Worm (Caenorhabditis elegans) whole organism, L1 larva: ENCODE measurements around the gene nhr-18.

Experiments
- C34B4.2 ChIP-seq: sonication (generic microtip); optimal IDR thresholded peaks from 2 replicates; lab custom pipeline; 2017; ENCODE audit warnings: mild to moderate bottlenecking, missing genetic modification characterization, missing compliant biosample characterization
- alr-1 ChIP-seq: fragments of 200-800 bp; sonication (Bioruptor generic); optimal IDR thresholded peaks from 2 replicates; lab custom pipeline; 2018; ENCODE audit warnings: borderline replicate concordance, mild to moderate bottlenecking, missing genetic modification characterization, missing compliant biosample characterization
- aly-2 ChIP-seq: fragments of 150-350 bp; optimal IDR thresholded peaks from 2 replicates; lab custom pipeline; 2014; ENCODE audit warnings: missing biosample characterization, missing genetic modification characterization
- ama-1 ChIP-seq: fragments of 150-350 bp; optimal IDR thresholded peaks from 2 replicates; lab custom pipeline; 2014
- ces-1 ChIP-seq: fragments of 150-350 bp; optimal IDR thresholded peaks from 2 replicates; lab custom pipeline; 2014; ENCODE audit warnings: missing biosample characterization, missing genetic modification reagents, missing genetic modification characterization
- egl-27 ChIP-seq, 2 experiments: fragments of 150-350 bp in 1 of 2; sonication (generic microtip); optimal IDR thresholded peaks; 3 replicates each; lab custom pipeline; 2017 to 2018; ENCODE audit warnings: missing biosample characterization in 2 of 2, missing genetic modification characterization in 2 of 2, missing genetic modification reagents in 2 of 2
- fkh-10 ChIP-seq: sonication (generic microtip); optimal IDR thresholded peaks from 2 replicates; lab custom pipeline; 2017; ENCODE audit warnings: missing biosample characterization, missing genetic modification reagents, missing genetic modification characterization
- lir-3 ChIP-seq: sonication (generic microtip); optimal IDR thresholded peaks from 2 replicates; lab custom pipeline; 2016; ENCODE audit warnings: mild to moderate bottlenecking, missing genetic modification characterization, moderate library complexity, missing compliant biosample characterization; ENCODE audit not compliant: poor library complexity
- lsy-2 ChIP-seq, 2 experiments: fragments of 150-350 bp; optimal IDR thresholded peaks; 2 replicates each; lab custom pipeline; 2014; ENCODE audit warnings: missing biosample characterization in 2 of 2, missing genetic modification characterization in 2 of 2
- nhr-237 ChIP-seq: fragments of 150-350 bp; optimal IDR thresholded peaks from 2 replicates; lab custom pipeline; 2014; ENCODE audit warnings: missing biosample characterization, missing genetic modification characterization
- nhr-77 ChIP-seq: fragments of 150-350 bp; optimal IDR thresholded peaks from 2 replicates; lab custom pipeline; 2014; ENCODE audit warnings: missing biosample characterization, missing genetic modification characterization
- pag-3 ChIP-seq: sonication (generic microtip); optimal IDR thresholded peaks from 2 replicates; lab custom pipeline; 2017; ENCODE audit warnings: missing genetic modification characterization, mild to moderate bottlenecking, missing compliant biosample characterization, antibody characterized with exemption, borderline replicate concordance; ENCODE audit not compliant: insufficient read depth
- unc-130 ChIP-seq: fragments of 150-350 bp; optimal IDR thresholded peaks from 2 replicates; lab custom pipeline; 2017; ENCODE audit warnings: missing biosample characterization, missing genetic modification characterization, inconsistent platforms
- xbp-1 ChIP-seq: sonication (generic microtip); optimal IDR thresholded peaks from 2 replicates; lab custom pipeline; 2016; ENCODE audit warnings: missing genetic modification characterization, missing compliant biosample characterization

DNA sequence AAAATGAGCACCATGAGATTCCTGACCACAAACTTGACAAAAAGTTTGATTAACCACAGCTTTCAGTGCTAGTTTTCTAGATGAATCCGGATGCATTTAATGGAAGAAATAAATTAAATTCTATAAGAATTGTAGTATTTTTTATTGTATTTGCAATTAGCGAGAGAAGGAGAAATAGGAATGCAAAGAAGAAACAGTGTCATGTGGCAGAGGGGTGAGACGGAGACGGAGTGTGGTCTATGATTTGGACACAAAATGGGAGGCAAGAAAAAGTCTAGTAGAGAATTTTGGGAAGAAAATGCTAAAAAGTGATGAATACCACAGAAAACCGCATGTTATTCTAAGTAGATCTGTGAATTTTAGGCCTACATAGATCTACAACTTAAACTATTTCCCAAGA, 51.0 kb downstream of the nhr-18 start, which contains the start of gene nhr-59:
- TF ChIP-seq lir-3 (tag; lab: Kevin White, UChicago) (no peak), unc-130 (tag; lab: Kevin White, UChicago) (no peak), nhr-77 (tag; lab: Kevin White, UChicago) (no peak), fkh-10 (GFP tag; lab: Kevin White, UChicago) (no peak), egl-27 (tag; optimal IDR thresholded peaks at IDR 0.05; lab: Kevin White, UChicago) (no peak), ces-1 (GFP tag; lab: Kevin White, UChicago) (no peak), C34B4.2 (no peak), xbp-1 (no peak), nhr-237 (tag; lab: Kevin White, UChicago) (no peak), aly-2 (peak; percentile 15), ama-1 (lab: Kevin White, UChicago) (no peak), pag-3 (tag; lab: Kevin White, UChicago) (no peak), alr-1 (no peak), lsy-2 (tag; optimal IDR thresholded peaks at IDR 0.05; lab: Kevin White, UChicago) (no peak)
